Fruit fly (Drosophila melanogaster) whole organism, prepupa: ENCODE data around the gene Ufsp2.

Experiments used
- CG16779 ChIP-seq: fragments of 200-800 bp; sonication (Bioruptor generic); optimal IDR thresholded peaks from 3 replicates; lab custom pipeline; 2017; ENCODE audit warnings: missing biosample characterization, mild to moderate bottlenecking, missing genetic modification characterization
- CG6792 ChIP-seq: fragments of 200-800 bp; sonication (Bioruptor generic); optimal IDR thresholded peaks from 3 replicates; lab custom pipeline; 2016; ENCODE audit warnings: missing biosample characterization, missing genetic modification characterization
- CG6808 ChIP-seq: fragments of 200-800 bp; sonication (Bioruptor generic); optimal IDR thresholded peaks from 3 replicates; lab custom pipeline; 2017; ENCODE audit warnings: missing biosample characterization, missing genetic modification characterization, mild to moderate bottlenecking, moderate library complexity, missing genetic modification reagents
- achi ChIP-seq: fragments of 200-800 bp; sonication (Bioruptor generic); optimal IDR thresholded peaks from 3 replicates; lab custom pipeline; 2016; ENCODE audit warnings: missing biosample characterization, missing genetic modification characterization
- dac ChIP-seq: fragments of 200-800 bp; sonication (Bioruptor generic); optimal IDR thresholded peaks from 2 replicates; lab custom pipeline; 2017; ENCODE audit warnings: missing biosample characterization, mild to moderate bottlenecking, missing genetic modification characterization
- eg ChIP-seq: fragments of 200-800 bp; sonication (Bioruptor generic); IDR thresholded peaks from 3 replicates; pipeline ENCODE4 v1.3.6; 2022; ENCODE audit warnings: missing biosample characterization, missing genetic modification characterization
- esn ChIP-seq: fragments of 200-800 bp; sonication (Bioruptor generic); optimal IDR thresholded peaks from 2 replicates; lab custom pipeline; 2016; ENCODE audit warnings: missing biosample characterization, mild to moderate bottlenecking, missing genetic modification characterization, moderate library complexity
- fd85E ChIP-seq: fragments of 200-800 bp; sonication (Bioruptor generic); optimal IDR thresholded peaks from 3 replicates; lab custom pipeline; 2016; ENCODE audit warnings: missing biosample characterization, missing genetic modification characterization
- svp ChIP-seq: fragments of 200-800 bp; sonication (Bioruptor generic); peaks from one replicate; lab custom pipeline; 2016; ENCODE audit warnings: missing biosample characterization, missing genetic modification characterization

dm6 chr3L:15533402-15534129 lies 42.8 kb upstream of the Ufsp2 start:
- peak; percentile 97 for TF ChIP-seq svp (GFP tag; lab: Kevin White, UChicago)
- TF ChIP-seq CG6792, result peak; percentile 69
- peak; percentile 87 for TF ChIP-seq esn (GFP tag; lab: Kevin White, UChicago)
- peak; percentile 71 for TF ChIP-seq achi (GFP tag; lab: Kevin White, UChicago)
- TF ChIP-seq eg (GFP tag; lab: Robert Waterston, UW), result peak; percentile 39; the same call in 2 of the 3 replicates
- TF ChIP-seq CG6808 (GFP tag; lab: Kevin White, UChicago), result peak; percentile 70
- peak; percentile 47 for TF ChIP-seq CG16779 (tag; lab: Kevin White, UChicago)
- TF ChIP-seq fd85E (GFP tag; lab: Kevin White, UChicago), result no peak
- peak; percentile 61 for TF ChIP-seq dac (GFP tag; lab: Kevin White, UChicago)
